Worm (Caenorhabditis elegans): ENCODE results near the gene srt-43.

- no peak for TF ChIP-seq him-1 (tag; optimal IDR thresholded peaks at IDR 0.05)
- TF ChIP-seq dao-5 (tag; optimal IDR thresholded peaks at IDR 0.05): no peak
These were observed 15.8 kb downstream of the srt-43 start, which contains the start of gene sre-20 for ce11 chrV:12784861-12785260.
